Fruit fly (Drosophila melanogaster): ENCODE measurements around the gene Icmt.

The Icmt gene

DNA sequence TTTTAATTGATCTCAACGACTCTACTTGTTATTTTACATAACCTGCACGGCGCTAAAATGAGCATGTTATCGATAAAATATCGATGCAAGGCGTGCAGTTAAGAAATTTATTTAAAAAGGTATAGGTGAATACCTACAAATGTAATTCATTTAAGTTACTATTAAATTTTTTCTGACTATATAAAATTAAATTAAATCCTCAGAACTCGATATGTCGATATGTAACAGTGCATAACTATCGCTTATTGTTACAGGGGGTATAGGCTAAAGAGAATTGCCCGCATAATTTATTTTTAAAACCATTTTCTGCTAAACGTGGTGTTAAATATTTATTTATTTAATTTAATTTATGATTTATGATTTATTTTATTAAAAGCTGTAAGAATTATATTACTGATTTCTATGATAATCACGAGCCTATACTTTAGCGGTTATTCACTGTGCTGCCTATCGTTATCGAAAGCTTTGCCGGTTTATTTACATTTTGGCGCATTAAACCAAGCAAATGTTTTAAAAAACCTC, at the start of gene Icmt, which contains the start of gene mRpL20:
Gene Icmt (plus strand): TSS at position 464 of the 522 bp plus-strand sequence.
Gene mRpL20 (minus strand): TSS at position 65 of the 522 bp plus-strand sequence.
- peak; percentile 90; the same call in 2 of the 3 replicates for TF ChIP-seq gce (GFP tag; IDR thresholded peaks at IDR 0.05)
- peak; percentile 84 for TF ChIP-seq cwo (GFP tag; optimal IDR thresholded peaks at IDR 0.05)
- TF ChIP-seq Lim3 (GFP tag; IDR thresholded peaks at IDR 0.05) = peak; percentile 56; the same call in 1 of the 2 replicates
- peak; percentile 28 for TF ChIP-seq CG7987 (GFP tag; optimal IDR thresholded peaks at IDR 0.05)
- no peak for TF ChIP-seq dm (GFP tag; optimal IDR thresholded peaks at IDR 0.05)
- peak; percentile 92 for TF ChIP-seq Dbx (GFP tag; IDR thresholded peaks at IDR 0.05)
- peak; percentile 76 for TF ChIP-seq knrl (GFP tag; IDR thresholded peaks at IDR 0.05; ENCODE audit: partially characterized antibody)
- TF ChIP-seq CG4282 (GFP tag; optimal IDR thresholded peaks at IDR 0.05) = no peak
- TF ChIP-seq CG31388 (GFP tag; optimal IDR thresholded peaks at IDR 0.05) = peak; percentile 8
- peak; percentile 91 for TF ChIP-seq CG11560 (tag; IDR thresholded peaks at IDR 0.05)
- TF ChIP-seq CG3838 (GFP tag; optimal IDR thresholded peaks at IDR 0.05) = peak; percentile 55
- TF ChIP-seq Dref (GFP tag; IDR thresholded peaks at IDR 0.05) = peak; percentile 66
- peak; percentile 97 for TF ChIP-seq Sox102F (GFP tag; optimal IDR thresholded peaks at IDR 0.05)
- TF ChIP-seq Ravus (GFP tag; IDR thresholded peaks at IDR 0.05) = peak; percentile 90
- peak; percentile 91 for TF ChIP-seq CG17359 (tag; optimal IDR thresholded peaks at IDR 0.05)
- no peak for TF ChIP-seq Elba2 (GFP tag; optimal IDR thresholded peaks at IDR 0.05)
- peak; percentile 93 for TF ChIP-seq Abd-B (GFP tag; optimal IDR thresholded peaks at IDR 0.05)
- peak; percentile 73 for TF ChIP-seq CG6765 (GFP tag; optimal IDR thresholded peaks at IDR 0.05)
- peak; percentile 86 for TF ChIP-seq CG18599 (GFP tag; optimal IDR thresholded peaks at IDR 0.05)
- TF ChIP-seq CG10321 (GFP tag; IDR thresholded peaks at IDR 0.05) = peak; percentile 74
- peak; percentile 94 for TF ChIP-seq gsb (GFP tag; IDR thresholded peaks at IDR 0.05)
- no peak for TF ChIP-seq Sin3A (optimal IDR thresholded peaks at IDR 0.05)
- TF ChIP-seq Doc2 (GFP tag; IDR thresholded peaks at IDR 0.05) = peak; percentile 78
- TF ChIP-seq Oli (tag; optimal IDR thresholded peaks at IDR 0.05) = peak; percentile 95
- peak; percentile 88 for TF ChIP-seq phol (tag; optimal IDR thresholded peaks at IDR 0.05)
- TF ChIP-seq pnt (GFP tag; optimal IDR thresholded peaks at IDR 0.05) = peak; percentile 33
- TF ChIP-seq tgo (GFP tag; IDR thresholded peaks at IDR 0.05) = peak; percentile 98
- peak; percentile 18 for TF ChIP-seq HLH54F (GFP tag; optimal IDR thresholded peaks at IDR 0.05)
- peak; percentile 89 for TF ChIP-seq CG12155 (GFP tag; optimal IDR thresholded peaks at IDR 0.05)
- peak; percentile 96 for TF ChIP-seq stc (GFP tag; IDR thresholded peaks at IDR 0.05)
- TF ChIP-seq CG5245 (GFP tag; optimal IDR thresholded peaks at IDR 0.05) = peak; percentile 40
- TF ChIP-seq vnd (GFP tag; IDR thresholded peaks at IDR 0.05; ENCODE audit: partially characterized antibody) = peak; percentile 85
- peak; percentile 35 for TF ChIP-seq Dip3 (GFP tag; optimal IDR thresholded peaks at IDR 0.05)
- peak; percentile 17 for TF ChIP-seq slp2 (GFP tag; optimal IDR thresholded peaks at IDR 0.05)
- peak; percentile 82 for TF ChIP-seq CG4424 (GFP tag; optimal IDR thresholded peaks at IDR 0.05)
- peak; percentile 94 for TF ChIP-seq Atf6 (GFP tag; IDR thresholded peaks at IDR 0.05)
- TF ChIP-seq Hr39 (optimal IDR thresholded peaks at IDR 0.05) = no peak
- TF ChIP-seq pros (GFP tag; optimal IDR thresholded peaks at IDR 0.05) = no peak
- TF ChIP-seq CG10431 (GFP tag; optimal IDR thresholded peaks at IDR 0.05) = peak; percentile 78
- TF ChIP-seq E2f2 (GFP tag; IDR thresholded peaks at IDR 0.05) = peak; percentile 84
- TF ChIP-seq ATbp (GFP tag; optimal IDR thresholded peaks at IDR 0.05) = peak; percentile 87
- TF ChIP-seq croc (GFP tag; conservative IDR thresholded peaks at IDR 0.05) = peak; percentile 93
- peak; percentile 74 for TF ChIP-seq CG34224 (GFP tag; IDR thresholded peaks at IDR 0.05; ENCODE audit: partially characterized antibody)
- TF ChIP-seq CG32532 (GFP tag; IDR thresholded peaks at IDR 0.05) = peak; percentile 98
- TF ChIP-seq schlank (tag; optimal IDR thresholded peaks at IDR 0.05) = peak; percentile 85
- TF ChIP-seq sim (GFP tag; IDR thresholded peaks at IDR 0.05) = peak; percentile 84
- no peak for TF ChIP-seq pita (GFP tag; optimal IDR thresholded peaks at IDR 0.05)
- TF ChIP-seq lola (GFP tag; optimal IDR thresholded peaks at IDR 0.05) = peak in 1 of 3 experiments; percentile 85
- TF ChIP-seq CG12391 (tag; optimal IDR thresholded peaks at IDR 0.05) = peak; percentile 95
- peak; percentile 92 for TF ChIP-seq CG14014 (GFP tag; IDR thresholded peaks at IDR 0.05)
- TF ChIP-seq exex (tag; optimal IDR thresholded peaks at IDR 0.05) = peak; percentile 63

Data from whole organism, embryonic.